Fruit fly (Drosophila melanogaster) whole organism, adult: ENCODE measurements around the gene RpL6.
A peak's percentile ranks its signal among the peaks of the same experiment; 100 is the strongest.

ENCODE experiments used
- CG12768 ChIP-seq: fragments of 200-800 bp; sonication (Bioruptor generic); optimal IDR thresholded peaks from 2 replicates; lab custom pipeline; 2017; ENCODE audit warnings: missing biosample characterization, missing genetic modification characterization, mild to moderate bottlenecking, moderate library complexity, missing genetic modification reagents
- Hr96 ChIP-seq: fragments of 200-800 bp; sonication (Bioruptor generic); optimal IDR thresholded peaks from 2 replicates; lab custom pipeline; 2016; ENCODE audit warnings: missing biosample characterization, missing genetic modification characterization

- TF ChIP-seq Hr96 (GFP tag; lab: Kevin White, UChicago): no peak
- peak; percentile 12 for TF ChIP-seq CG12768 (GFP tag; lab: Kevin White, UChicago)
Observed at dm6 chr3R:31596071-31596883, at the start of gene RpL6.
